Fruit fly (Drosophila melanogaster): ENCODE data around the gene Galk.
A peak's percentile ranks its signal among the peaks of the same experiment; 100 is the strongest.

Galk gene

dm6 chr3L:8985848-8986320, at the start of gene Galk (continued):
- TF ChIP-seq CG13624 (GFP tag; optimal IDR thresholded peaks at IDR 0.05), result peak; percentile 25
- TF ChIP-seq ERR (GFP tag; optimal IDR thresholded peaks at IDR 0.05), result peak; percentile 68
- no peak for TF ChIP-seq Dll (GFP tag; IDR thresholded peaks at IDR 0.05; ENCODE audit: partially characterized antibody)
- no peak for TF ChIP-seq CG4617 (GFP tag; optimal IDR thresholded peaks at IDR 0.05; ENCODE audit: borderline replicate concordance)
- no peak for TF ChIP-seq Dfd (GFP tag; optimal IDR thresholded peaks at IDR 0.05)
- TF ChIP-seq CG18262 (tag; optimal IDR thresholded peaks at IDR 0.05), result no peak
- no peak for TF ChIP-seq Scr (GFP tag; IDR thresholded peaks at IDR 0.05; ENCODE audit: partially characterized antibody)
- peak; percentile 18 for TF ChIP-seq Six4 (GFP tag; optimal IDR thresholded peaks at IDR 0.05)
- no peak for TF ChIP-seq Hr39 (optimal IDR thresholded peaks at IDR 0.05)
- peak; percentile 5 for TF ChIP-seq CG3163 (GFP tag; optimal IDR thresholded peaks at IDR 0.05)
- TF ChIP-seq CG7928 (GFP tag; optimal IDR thresholded peaks at IDR 0.05), result no peak
- peak; percentile 36 for TF ChIP-seq CG6254 (GFP tag; optimal IDR thresholded peaks at IDR 0.05)
- peak; percentile 56 for TF ChIP-seq HLH54F (GFP tag; optimal IDR thresholded peaks at IDR 0.05)
- TF ChIP-seq pzg (GFP tag; optimal IDR thresholded peaks at IDR 0.05), result no peak
- TF ChIP-seq ind (GFP tag; optimal IDR thresholded peaks at IDR 0.05), result peak; percentile 71
- TF ChIP-seq CG7357 (GFP tag; IDR thresholded peaks at IDR 0.05), result no peak; the same call in 2 of the 3 replicates
- TF ChIP-seq crol (GFP tag; IDR thresholded peaks at IDR 0.05), result no peak
- TF ChIP-seq ap (GFP tag; IDR thresholded peaks at IDR 0.05), result 0 out of 2 replicates have a peak, but pooled peaks have one; percentile 24
- TF ChIP-seq NfI (GFP tag; optimal IDR thresholded peaks at IDR 0.05), result peak; percentile 56
- TF ChIP-seq Bteb2 (GFP tag; optimal IDR thresholded peaks at IDR 0.05), result peak; percentile 17
- no peak for TF ChIP-seq insv (GFP tag; optimal IDR thresholded peaks at IDR 0.05)
- peak; percentile 72 for TF ChIP-seq Fer1 (GFP tag; optimal IDR thresholded peaks at IDR 0.05)
- no peak for TF ChIP-seq prd (optimal IDR thresholded peaks at IDR 0.05)
- peak; percentile 68 for TF ChIP-seq prd (GFP tag; IDR thresholded peaks at IDR 0.05)
- TF ChIP-seq sd (tag; optimal IDR thresholded peaks at IDR 0.05), result peak; percentile 77
- no peak for TF ChIP-seq sr (GFP tag; IDR thresholded peaks at IDR 0.05)
- TF ChIP-seq MBD-R2 (GFP tag; IDR thresholded peaks at IDR 0.05), result no peak; the same call in 1 of the 2 replicates
- peak; percentile 52 for TF ChIP-seq CG31224 (GFP tag; IDR thresholded peaks at IDR 0.05)
- TF ChIP-seq Ssrp (tag; optimal IDR thresholded peaks at IDR 0.05), result no peak
- TF ChIP-seq ro (GFP tag; IDR thresholded peaks at IDR 0.05), result no peak
- TF ChIP-seq CG2116 (GFP tag; optimal IDR thresholded peaks at IDR 0.05), result no peak
- peak; percentile 13 for TF ChIP-seq da (GFP tag; optimal IDR thresholded peaks at IDR 0.05)
- TF ChIP-seq NC2α (GFP tag; optimal IDR thresholded peaks at IDR 0.05), result no peak
- no peak for TF ChIP-seq zen2 (GFP tag; IDR thresholded peaks at IDR 0.05; ENCODE audit: partially characterized antibody)
- peak; percentile 53; the same call in 1 of the 3 replicates for TF ChIP-seq Aef1 (GFP tag; IDR thresholded peaks at IDR 0.05)
- TF ChIP-seq tll (GFP tag; optimal IDR thresholded peaks at IDR 0.05), result no peak
- no peak for TF ChIP-seq CG11093 (GFP tag; IDR thresholded peaks at IDR 0.05)
- TF ChIP-seq HmgZ (tag; optimal IDR thresholded peaks at IDR 0.05), result peak; percentile 77
- no peak for TF ChIP-seq CG7963 (GFP tag; IDR thresholded peaks at IDR 0.05; ENCODE audit: partially characterized antibody)
- no peak for TF ChIP-seq bbx (GFP tag; IDR thresholded peaks at IDR 0.05; ENCODE audit: partially characterized antibody)
- TF ChIP-seq nmo (GFP tag; optimal IDR thresholded peaks at IDR 0.05), result no peak
- TF ChIP-seq fru (optimal IDR thresholded peaks at IDR 0.05), result no peak
- TF ChIP-seq CG42726 (GFP tag; IDR thresholded peaks at IDR 0.05; ENCODE audit: partially characterized antibody), result no peak
- TF ChIP-seq CG17328 (GFP tag; IDR thresholded peaks at IDR 0.05), result peak; percentile 49; the same call in 1 of the 2 replicates
- peak in 1 of 2 experiments; percentile 21 for TF ChIP-seq Eip74EF (GFP tag; optimal IDR thresholded peaks at IDR 0.05)
- no peak for TF ChIP-seq CG10979 (tag; optimal IDR thresholded peaks at IDR 0.05)
- TF ChIP-seq Doc3 (GFP tag; IDR thresholded peaks at IDR 0.05; ENCODE audit: partially characterized antibody), result no peak
- TF ChIP-seq CG32772 (GFP tag; IDR thresholded peaks at IDR 0.05), result peak; percentile 50
- peak; percentile 28; the same call in 1 of the 2 replicates for TF ChIP-seq danr (GFP tag; IDR thresholded peaks at IDR 0.05)
- peak; percentile 53; the same call in 2 of the 3 replicates for TF ChIP-seq zfh1 (GFP tag; IDR thresholded peaks at IDR 0.05)
- no peak for TF ChIP-seq Bdp1 (GFP tag; optimal IDR thresholded peaks at IDR 0.05)
